Worm (Caenorhabditis elegans) whole organism, L4 larva: Measurements from ENCODE around the gene twk-40.

Experiments used
- D1046.2 ChIP-seq: fragments of 200-800 bp; sonication (Bioruptor generic); IDR thresholded peaks from 2 replicates; pipeline ENCODE4 v1.3.6; 2022; ENCODE audit warnings: missing genetic modification characterization, missing compliant biosample characterization
- F44E2.7 ChIP-seq: fragments of 200-800 bp; sonication (Bioruptor generic); IDR thresholded peaks from 2 replicates; pipeline ENCODE4 v2.1.2; 2022; ENCODE audit warnings: missing genetic modification characterization, missing compliant biosample characterization
- R02D3.7 ChIP-seq: fragments of 150-350 bp; sonication (generic microtip); optimal IDR thresholded peaks from 3 replicates; lab custom pipeline; 2014; ENCODE audit warnings: missing biosample characterization, missing genetic modification characterization
- T20F7.1 ChIP-seq: fragments of 200-800 bp; sonication (Bioruptor generic); optimal IDR thresholded peaks from 2 replicates; lab custom pipeline; 2018; ENCODE audit warnings: mild to moderate bottlenecking, missing genetic modification characterization, missing compliant biosample characterization
- Y48G9A.11 ChIP-seq: fragments of 200-800 bp; sonication (Bioruptor generic); IDR thresholded peaks from 2 replicates; pipeline ENCODE4 v1.3.6; 2022; ENCODE audit warnings: missing genetic modification reagents, missing genetic modification characterization, missing compliant biosample characterization
- ZK546.5 ChIP-seq, 2 experiments: sonication (generic microtip); optimal IDR thresholded peaks; 2 replicates each; lab custom pipeline; 2017; ENCODE audit warnings: missing biosample characterization in 2 of 2, missing genetic modification characterization in 2 of 2
- aly-2 ChIP-seq: sonication (generic microtip); optimal IDR thresholded peaks from 2 replicates; lab custom pipeline; 2018; ENCODE audit warnings: missing biosample characterization, missing genetic modification characterization
- arid-1 ChIP-seq: fragments of 200-800 bp; sonication (Bioruptor generic); conservative IDR thresholded peaks from 2 replicates; pipeline ENCODE4 v1.3.6; 2022; ENCODE audit warnings: missing genetic modification reagents, missing genetic modification characterization, missing compliant biosample characterization
- ceh-28 ChIP-seq: fragments of 150-350 bp; optimal IDR thresholded peaks from 2 replicates; lab custom pipeline; 2014; ENCODE audit warnings: missing biosample characterization, missing genetic modification reagents, missing genetic modification characterization
- ceh-44 ChIP-seq: fragments of 200-800 bp; sonication (Bioruptor generic); IDR thresholded peaks from 2 replicates; pipeline ENCODE4 v1.3.6; 2022; ENCODE audit warnings: missing genetic modification reagents, missing genetic modification characterization, missing compliant biosample characterization
- ceh-62 ChIP-seq: sonication (generic microtip); optimal IDR thresholded peaks from 2 replicates; lab custom pipeline; 2017; ENCODE audit warnings: missing biosample characterization, missing genetic modification characterization
- ces-1 ChIP-seq: fragments of 150-350 bp; sonication (generic microtip); optimal IDR thresholded peaks from 4 replicates; lab custom pipeline; 2014; ENCODE audit warnings: missing biosample characterization, missing genetic modification reagents, missing genetic modification characterization
- cey-2 ChIP-seq: sonication (generic microtip); optimal IDR thresholded peaks from 3 replicates; lab custom pipeline; 2017; ENCODE audit warnings: missing genetic modification characterization, mild to moderate bottlenecking, missing compliant biosample characterization, antibody characterized with exemption, borderline replicate concordance; ENCODE audit not compliant: insufficient read depth
- ctbp-1 ChIP-seq: fragments of 200-800 bp; sonication (Bioruptor generic); IDR thresholded peaks from 2 replicates; pipeline ENCODE4 v1.3.6; 2022; ENCODE audit warnings: missing genetic modification reagents, missing genetic modification characterization, missing compliant biosample characterization
- daf-19 ChIP-seq: fragments of 200-800 bp; sonication (Bioruptor generic); conservative IDR thresholded peaks from 2 replicates; pipeline ENCODE4 v1.3.6; 2022; ENCODE audit warnings: missing genetic modification characterization, missing compliant biosample characterization
- dmd-6 ChIP-seq: fragments of 200-800 bp; sonication (Bioruptor generic); IDR thresholded peaks from 2 replicates; pipeline ENCODE4 v1.3.6; 2022; ENCODE audit warnings: missing genetic modification reagents, missing genetic modification characterization, missing compliant biosample characterization
- dmd-9 ChIP-seq: fragments of 200-800 bp; sonication (Bioruptor generic); IDR thresholded peaks from 2 replicates; pipeline ENCODE4 v1.3.6; 2022; ENCODE audit warnings: missing genetic modification reagents, missing genetic modification characterization, missing compliant biosample characterization
- dpl-1 ChIP-seq: fragments of 150-350 bp; optimal IDR thresholded peaks from 2 replicates; lab custom pipeline; 2014; ENCODE audit warnings: missing biosample characterization, missing genetic modification reagents, missing genetic modification characterization
- hif-1 ChIP-seq, 2 experiments: sonication (generic microtip); optimal IDR thresholded peaks; 2 replicates each; lab custom pipeline; 2016 to 2017; ENCODE audit warnings: missing compliant biosample characterization in 2 of 2, missing genetic modification characterization in 2 of 2, missing genetic modification reagents in 2 of 2, missing genotype in 2 of 2, mild to moderate bottlenecking in 1 of 2
- hlh-11 ChIP-seq: fragments of 200-800 bp; sonication (Bioruptor generic); optimal IDR thresholded peaks from 2 replicates; lab custom pipeline; 2018; ENCODE audit warnings: mild to moderate bottlenecking, missing genetic modification characterization, missing compliant biosample characterization
- hmg-1.1 ChIP-seq: fragments of 200-800 bp; sonication (Bioruptor generic); IDR thresholded peaks from 2 replicates; pipeline ENCODE4 v1.3.6; 2022; ENCODE audit warnings: missing genetic modification reagents, missing genetic modification characterization, missing compliant biosample characterization
- lim-7 ChIP-seq: fragments of 200-800 bp; sonication (Bioruptor generic); IDR thresholded peaks from 2 replicates; pipeline ENCODE4 v1.3.6; 2022; ENCODE audit warnings: missing genetic modification characterization, missing compliant biosample characterization
- lin-38 ChIP-seq: fragments of 200-800 bp; sonication (Bioruptor generic); IDR thresholded peaks from 2 replicates; pipeline ENCODE4 v1.3.6; 2022; ENCODE audit warnings: missing genetic modification reagents, missing genetic modification characterization, missing compliant biosample characterization
- lin-39 ChIP-seq: fragments of 150-350 bp; optimal IDR thresholded peaks from 2 replicates; lab custom pipeline; 2014; ENCODE audit warnings: missing biosample characterization, missing genetic modification reagents, missing genetic modification characterization
- lsy-2 ChIP-seq, 2 experiments: fragments of 150-350 bp in 1 of 2; sonication (generic microtip) in 1 of 2; optimal IDR thresholded peaks; 2 replicates each; lab custom pipeline; 2014 to 2017; ENCODE audit warnings: missing biosample characterization in 2 of 2, missing genetic modification characterization in 2 of 2
- madf-9 ChIP-seq: fragments of 200-800 bp; sonication (Bioruptor generic); conservative IDR thresholded peaks from 2 replicates; pipeline ENCODE4 v1.3.6; 2022; ENCODE audit warnings: missing genetic modification reagents, missing genetic modification characterization, missing compliant biosample characterization
- nhr-102 ChIP-seq: sonication (generic microtip); optimal IDR thresholded peaks from 2 replicates; lab custom pipeline; 2016; ENCODE audit warnings: mild to moderate bottlenecking, missing genetic modification characterization, moderate library complexity, missing compliant biosample characterization
- nhr-11 ChIP-seq: fragments of 150-350 bp; optimal IDR thresholded peaks from 2 replicates; lab custom pipeline; 2014; ENCODE audit warnings: missing biosample characterization, missing genetic modification characterization
- nhr-237 ChIP-seq: sonication (generic microtip); optimal IDR thresholded peaks from 2 replicates; lab custom pipeline; 2017; ENCODE audit warnings: missing biosample characterization, missing genetic modification characterization
- nhr-25 ChIP-seq: sonication (generic microtip); optimal IDR thresholded peaks from 2 replicates; lab custom pipeline; 2017; ENCODE audit warnings: missing genetic modification characterization, mild to moderate bottlenecking, missing compliant biosample characterization, antibody characterized with exemption, moderate library complexity, borderline replicate concordance; ENCODE audit not compliant: insufficient read depth
- nhr-28 ChIP-seq: fragments of 150-350 bp; optimal IDR thresholded peaks from 2 replicates; lab custom pipeline; 2014; ENCODE audit warnings: missing biosample characterization, missing genetic modification characterization
- nhr-41 ChIP-seq: fragments of 200-800 bp; sonication (Bioruptor generic); IDR thresholded peaks from 2 replicates; pipeline ENCODE4 v1.3.6; 2022; ENCODE audit warnings: missing genetic modification reagents, missing genetic modification characterization, missing compliant biosample characterization
- nhr-48 ChIP-seq: sonication (generic microtip); optimal IDR thresholded peaks from 2 replicates; lab custom pipeline; 2016; ENCODE audit warnings: mild to moderate bottlenecking, missing genetic modification characterization, missing compliant biosample characterization
- nhr-76 ChIP-seq: fragments of 150-350 bp; optimal IDR thresholded peaks from 2 replicates; lab custom pipeline; 2014; ENCODE audit warnings: missing biosample characterization, missing genetic modification characterization
- php-3 ChIP-seq: fragments of 200-800 bp; sonication (Bioruptor generic); IDR thresholded peaks from 2 replicates; pipeline ENCODE4 v1.3.6; 2022; ENCODE audit warnings: missing genetic modification reagents, missing genetic modification characterization, missing compliant biosample characterization
- sdz-12 ChIP-seq: fragments of 200-800 bp; sonication (Bioruptor generic); optimal IDR thresholded peaks from 2 replicates; lab custom pipeline; 2018; ENCODE audit warnings: mild to moderate bottlenecking, missing genetic modification characterization, missing compliant biosample characterization
- tag-97 ChIP-seq: fragments of 200-800 bp; sonication (Bioruptor generic); IDR thresholded peaks from 2 replicates; pipeline ENCODE4 v1.3.6; 2022; ENCODE audit warnings: missing genetic modification characterization, missing compliant biosample characterization
- tra-1 ChIP-seq: fragments of 200-800 bp; sonication (Bioruptor generic); IDR thresholded peaks from 2 replicates; pipeline ENCODE4 v1.3.6; 2022; ENCODE audit warnings: missing genetic modification reagents, missing genetic modification characterization, missing compliant biosample characterization
- unc-130 ChIP-seq: sonication (generic microtip); optimal IDR thresholded peaks from 2 replicates; lab custom pipeline; 2016; ENCODE audit warnings: missing genetic modification reagents, missing genetic modification characterization, missing compliant biosample characterization
- unc-39 ChIP-seq: sonication (generic microtip); optimal IDR thresholded peaks from 2 replicates; lab custom pipeline; 2017; ENCODE audit warnings: missing biosample characterization, missing genetic modification characterization
- unc-62 ChIP-seq, 3 experiments: fragments of 150-350 bp in 1 of 3; sonication (generic microtip); optimal IDR thresholded peaks in 2 of 3; peaks in 1 of 3; 1 replicate in 1 of 3; 2 replicates in 2 of 3; lab custom pipeline; 2014 to 2017; ENCODE audit warnings: missing biosample characterization in 3 of 3, missing genetic modification characterization in 3 of 3, missing genetic modification reagents in 3 of 3, missing genotype in 1 of 3
- vab-7 ChIP-seq: fragments of 200-800 bp; sonication (Bioruptor generic); IDR thresholded peaks from 2 replicates; pipeline ENCODE4 v1.3.6; 2022; ENCODE audit warnings: missing genetic modification reagents, missing genetic modification characterization, missing compliant biosample characterization
- zag-1 ChIP-seq: fragments of 150-350 bp; optimal IDR thresholded peaks from 2 replicates; lab custom pipeline; 2014; ENCODE audit warnings: missing biosample characterization, missing genetic modification characterization
- zfp-2 ChIP-seq: sonication (generic microtip); optimal IDR thresholded peaks from 2 replicates; lab custom pipeline; 2016; ENCODE audit warnings: mild to moderate bottlenecking, missing genetic modification characterization, missing compliant biosample characterization
- zfp-3 ChIP-seq: fragments of 200-800 bp; sonication (Bioruptor generic); conservative IDR thresholded peaks from 2 replicates; pipeline ENCODE4 v1.3.6; 2022; ENCODE audit warnings: missing genetic modification reagents, missing genetic modification characterization, missing compliant biosample characterization
- zip-11 ChIP-seq: fragments of 200-800 bp; sonication (Bioruptor generic); IDR thresholded peaks from 2 replicates; pipeline ENCODE4 v1.3.6; 2022; ENCODE audit warnings: missing genetic modification characterization, missing compliant biosample characterization
- zip-2 ChIP-seq: fragments of 150-350 bp; optimal IDR thresholded peaks from 2 replicates; lab custom pipeline; 2014; ENCODE audit warnings: missing biosample characterization, missing genetic modification characterization
- ztf-7 ChIP-seq: fragments of 150-350 bp; optimal IDR thresholded peaks from 2 replicates; lab custom pipeline; 2014; ENCODE audit warnings: missing biosample characterization, missing genetic modification characterization

The twk-40 gene

ce11 chrIII:13464493-13465362, 27.5 kb downstream of the twk-40 start, which contains the start of gene kel-3 (continued):
- TF ChIP-seq unc-62 (GFP tag; optimal IDR thresholded peaks at IDR 0.05 in 1 of 2; lab: Kevin White, UChicago) (peak in 1 of 2 experiments; percentile 91), unc-62 (tag; optimal IDR thresholded peaks at IDR 0.05; lab: Kevin White, UChicago) (no peak), madf-9 (GFP tag; lab: Robert Waterston, UW) (peak; percentile 9), hmg-1.1 (GFP tag; lab: Robert Waterston, UW) (peak; percentile 67; the same call in 1 of the 2 replicates), hif-1 (tag; optimal IDR thresholded peaks at IDR 0.05; lab: Kevin White, UChicago) (peak in 1 of 2 experiments; percentile 47), dmd-9 (GFP tag; lab: Robert Waterston, UW) (peak; percentile 67), zip-2 (tag; lab: Kevin White, UChicago) (peak; percentile 58), tag-97 (GFP tag; lab: Robert Waterston, UW) (no peak), daf-19 (GFP tag; lab: Robert Waterston, UW) (no peak; the same call in 1 of the 2 replicates), nhr-11 (tag; lab: Kevin White, UChicago) (peak; percentile 74), vab-7 (GFP tag; lab: Robert Waterston, UW) (0 out of 2 replicates have a peak, but pooled peaks have one; percentile 8), T20F7.1 (GFP tag; lab: Kevin White, UChicago) (peak; percentile 65), dmd-6 (GFP tag; lab: Robert Waterston, UW) (peak; percentile 88), zfp-3 (GFP tag; lab: Robert Waterston, UW) (peak; percentile 96), sdz-12 (peak; percentile 97), lsy-2 (tag; optimal IDR thresholded peaks at IDR 0.05; lab: Kevin White, UChicago) (peak; percentile 63 to 86), tra-1 (GFP tag; lab: Robert Waterston, UW) (peak; percentile 70), lin-39 (tag; lab: Kevin White, UChicago) (peak; percentile 58), hlh-11 (tag; lab: Kevin White, UChicago) (peak; percentile 98), aly-2 (tag; lab: Kevin White, UChicago) (peak; percentile 95), nhr-76 (no peak), F44E2.7 (GFP tag; lab: Robert Waterston, UW) (no peak), ZK546.5 (tag; optimal IDR thresholded peaks at IDR 0.05; lab: Kevin White, UChicago) (peak in 1 of 2 experiments; percentile 63), dpl-1 (GFP tag; lab: Kevin White, UChicago) (peak; percentile 7), lim-7 (GFP tag; lab: Robert Waterston, UW) (no peak; the same call in none of the 2 replicates), cey-2 (peak; percentile 63), ctbp-1 (GFP tag; lab: Robert Waterston, UW) (peak; percentile 79), nhr-28 (peak; percentile 91), unc-39 (no peak), ceh-28 (tag; lab: Kevin White, UChicago) (no peak), ces-1 (no peak), nhr-102 (peak; percentile 90), arid-1 (peak; percentile 86), ztf-7 (tag; lab: Kevin White, UChicago) (no peak), nhr-48 (tag; lab: Kevin White, UChicago) (peak; percentile 92), ceh-44 (GFP tag; lab: Robert Waterston, UW) (peak; percentile 6; the same call in 1 of the 2 replicates), lin-38 (GFP tag; lab: Robert Waterston, UW) (peak; percentile 80), zfp-2 (tag; lab: Kevin White, UChicago) (peak; percentile 30), unc-130 (GFP tag; lab: Kevin White, UChicago) (peak; percentile 89), nhr-41 (GFP tag; lab: Robert Waterston, UW) (no peak; the same call in 1 of the 2 replicates), php-3 (GFP tag; lab: Robert Waterston, UW) (peak; percentile 89), nhr-25 (tag; lab: Kevin White, UChicago) (no peak), zip-11 (GFP tag; lab: Robert Waterston, UW) (0 out of 2 replicates have a peak, but pooled peaks have one; percentile 17), nhr-237 (tag; lab: Kevin White, UChicago) (peak; percentile 63), R02D3.7 (tag; lab: Kevin White, UChicago) (no peak), zag-1 (tag; lab: Kevin White, UChicago) (no peak), Y48G9A.11 (GFP tag; lab: Robert Waterston, UW) (peak; percentile 85), ceh-62 (tag; lab: Kevin White, UChicago) (no peak), D1046.2 (GFP tag; lab: Robert Waterston, UW) (peak; percentile 67; the same call in 1 of the 2 replicates)
